Worm (Caenorhabditis elegans): ENCODE results near the gene folr-1.

The folr-1 gene

DNA sequence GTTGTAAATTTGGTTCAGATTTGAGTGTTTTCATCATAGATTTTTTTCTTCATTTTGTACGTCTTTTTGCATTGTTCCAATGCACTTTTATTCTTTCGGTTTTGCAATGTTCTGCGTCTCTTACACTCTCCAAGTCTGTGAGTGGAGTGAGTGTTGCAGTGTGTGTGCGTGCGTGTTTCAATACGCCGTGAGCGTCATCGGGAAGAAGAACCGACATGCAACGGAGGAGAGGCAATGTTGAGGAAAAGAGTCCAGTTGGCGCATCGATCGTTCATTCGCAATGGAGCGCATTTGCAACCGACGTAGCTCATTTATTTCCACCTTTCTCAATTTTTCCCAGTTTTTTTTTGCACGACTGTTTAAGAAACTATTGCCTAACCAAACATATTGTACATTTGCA, 39.5 kb downstream of the folr-1 start, which contains the start of gene ZC506.1 (continued):
- TF ChIP-seq F26F4.8 (GFP tag; conservative IDR thresholded peaks at IDR 0.05) = no peak
- TF ChIP-seq ztf-7 (tag; optimal IDR thresholded peaks at IDR 0.05) = peak; percentile 86
- peak; percentile 51 for TF ChIP-seq nhr-76 (tag; optimal IDR thresholded peaks at IDR 0.05)
- no peak for TF ChIP-seq zag-1 (tag; optimal IDR thresholded peaks at IDR 0.05)
- TF ChIP-seq set-16 (GFP tag; IDR thresholded peaks at IDR 0.05) = peak; percentile 54
- TF ChIP-seq mxl-3 (GFP tag; optimal IDR thresholded peaks at IDR 0.05) = peak; percentile 94
- peak; percentile 87 for TF ChIP-seq hlh-30 (tag; optimal IDR thresholded peaks at IDR 0.05; ENCODE audit: insufficient read depth)
- TF ChIP-seq hmg-1.1 (GFP tag; IDR thresholded peaks at IDR 0.05) = peak; percentile 97
- no peak for TF ChIP-seq fos-1 (tag; optimal IDR thresholded peaks at IDR 0.05)
- TF ChIP-seq ceh-44 (GFP tag; IDR thresholded peaks at IDR 0.05) = no peak
- peak; percentile 92 for TF ChIP-seq jun-1 (tag; optimal IDR thresholded peaks at IDR 0.05)
- TF ChIP-seq ces-1 (GFP tag; optimal IDR thresholded peaks at IDR 0.05) = no peak
- TF ChIP-seq pqm-1 (tag; optimal IDR thresholded peaks at IDR 0.05) = peak; percentile 46
- TF ChIP-seq nhr-28 (tag; optimal IDR thresholded peaks at IDR 0.05) = peak; percentile 93
- TF ChIP-seq dmd-6 (GFP tag; IDR thresholded peaks at IDR 0.05) = peak; percentile 89
- TF ChIP-seq mep-1 (tag; optimal IDR thresholded peaks at IDR 0.05) = peak; percentile 98
- peak; percentile 9 for TF ChIP-seq zfp-2 (tag; optimal IDR thresholded peaks at IDR 0.05)
- TF ChIP-seq mdt-29 (GFP tag; IDR thresholded peaks at IDR 0.05) = peak; percentile 58; the same call in 1 of the 2 replicates
- TF ChIP-seq nhr-6 (tag; optimal IDR thresholded peaks at IDR 0.05) = peak; percentile 93
- no peak for TF ChIP-seq nhr-111 (GFP tag; optimal IDR thresholded peaks at IDR 0.05)
- peak; percentile 98 for TF ChIP-seq hlh-11 (tag; optimal IDR thresholded peaks at IDR 0.05)
- no peak for TF ChIP-seq Y105C5A.15 (GFP tag; IDR thresholded peaks at IDR 0.05)
- peak; percentile 84 for TF ChIP-seq T20F7.1 (GFP tag; optimal IDR thresholded peaks at IDR 0.05)
- no peak for TF ChIP-seq unc-39 (tag; optimal IDR thresholded peaks at IDR 0.05)
- peak; percentile 93 for TF ChIP-seq mes-2 (tag; optimal IDR thresholded peaks at IDR 0.05; ENCODE audit: poor library complexity, severe bottlenecking)
- TF ChIP-seq saeg-2 (GFP tag; IDR thresholded peaks at IDR 0.05) = peak; percentile 68; the same call in 1 of the 2 replicates
- no peak for TF ChIP-seq F49E8.2 (tag; optimal IDR thresholded peaks at IDR 0.05; ENCODE audit: borderline replicate concordance)
- peak; percentile 58 for TF ChIP-seq duxl-1 (tag; optimal IDR thresholded peaks at IDR 0.05; ENCODE audit: poor library complexity)
- TF ChIP-seq nhr-102 (tag; optimal IDR thresholded peaks at IDR 0.05) = peak; percentile 89
- TF ChIP-seq unc-62 (GFP tag; optimal IDR thresholded peaks at IDR 0.05 in 1 of 2) = peak in 1 of 2 experiments; percentile 100
- no peak for TF ChIP-seq unc-62 (tag; optimal IDR thresholded peaks at IDR 0.05)
- TF ChIP-seq nhr-25 (tag; optimal IDR thresholded peaks at IDR 0.05; ENCODE audit: borderline replicate concordance, insufficient read depth) = peak; percentile 90
- TF ChIP-seq sdz-12 (GFP tag; optimal IDR thresholded peaks at IDR 0.05) = no peak
- TF ChIP-seq F37D6.2 (tag; optimal IDR thresholded peaks at IDR 0.05) = peak; percentile 83
- no peak for TF ChIP-seq Y5F2A.4 (GFP tag; optimal IDR thresholded peaks at IDR 0.05)
- peak; percentile 67; the same call in 1 of the 2 replicates for TF ChIP-seq dmd-9 (GFP tag; IDR thresholded peaks at IDR 0.05)
- peak; percentile 87 for TF ChIP-seq nhr-48 (tag; optimal IDR thresholded peaks at IDR 0.05)
- peak; percentile 87 for TF ChIP-seq T26A8.4 (GFP tag; IDR thresholded peaks at IDR 0.05)
- peak; percentile 95 for TF ChIP-seq nhr-11 (tag; optimal IDR thresholded peaks at IDR 0.05)
- no peak for TF ChIP-seq egl-27 (tag; optimal IDR thresholded peaks at IDR 0.05)
- TF ChIP-seq snpc-1.2 (GFP tag; IDR thresholded peaks at IDR 0.05) = no peak
- peak; percentile 66 for TF ChIP-seq vab-7 (GFP tag; IDR thresholded peaks at IDR 0.05)
- TF ChIP-seq ZK546.5 (tag; optimal IDR thresholded peaks at IDR 0.05) = peak in 1 of 2 experiments; percentile 12
- peak; percentile 64 for TF ChIP-seq php-3 (GFP tag; IDR thresholded peaks at IDR 0.05)
- peak; percentile 32 to 91 for TF ChIP-seq hif-1 (tag; optimal IDR thresholded peaks at IDR 0.05)
- peak; percentile 99 for TF ChIP-seq aha-1 (tag)
- TF ChIP-seq nhr-77 (tag; optimal IDR thresholded peaks at IDR 0.05) = peak; percentile 95
- peak; percentile 1 for TF ChIP-seq aly-2 (tag; optimal IDR thresholded peaks at IDR 0.05)
- peak; percentile 64; the same call in 1 of the 2 replicates for TF ChIP-seq Y75B8A.6 (GFP tag; IDR thresholded peaks at IDR 0.05)
- peak; percentile 75 to 92 for TF ChIP-seq mdl-1 (tag; optimal IDR thresholded peaks at IDR 0.05)
- TF ChIP-seq ama-1 (optimal IDR thresholded peaks at IDR 0.05) = peak; percentile 34

Measured in whole organism, L4 larva.